Worm (Caenorhabditis elegans): Measurements from ENCODE around the gene ZK632.10.

DNA sequence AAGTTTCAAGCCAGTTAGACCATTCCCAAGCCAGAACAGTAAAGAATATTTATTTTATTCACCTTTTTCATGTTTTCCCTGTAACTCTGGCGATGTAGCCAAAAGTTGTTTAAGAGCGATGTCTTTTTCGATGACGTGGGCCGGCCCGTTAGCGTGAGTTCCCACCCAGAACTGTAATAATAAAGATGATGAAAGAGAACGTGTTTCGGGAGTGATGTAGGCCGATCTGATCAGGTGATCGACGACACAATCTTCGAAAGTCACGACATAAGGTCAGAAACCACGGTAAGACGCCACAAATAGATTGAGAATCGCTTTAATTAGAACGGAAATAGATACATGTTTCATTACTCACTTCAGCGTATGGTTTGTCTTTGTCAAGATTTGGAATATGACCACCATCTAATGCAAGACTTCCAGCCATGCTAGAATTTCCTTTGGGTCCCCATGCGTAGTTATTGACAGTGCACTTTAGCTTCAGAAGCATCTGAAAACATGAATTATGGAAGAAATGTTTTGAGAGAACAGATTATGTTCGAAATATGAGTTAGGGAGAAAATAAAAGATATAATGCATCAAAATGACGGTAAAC, 20.5 kb downstream of the ZK632.10 start, which contains the start of gene ZK632.4:
- no peak for TF ChIP-seq alr-1 (tag; optimal IDR thresholded peaks at IDR 0.05; ENCODE audit: borderline replicate concordance)
- TF ChIP-seq nhr-84 (tag; optimal IDR thresholded peaks at IDR 0.05), result no peak
- TF ChIP-seq grh-1 (GFP tag; IDR thresholded peaks at IDR 0.05), result 0 out of 2 replicates have a peak, but pooled peaks have one; percentile 35
- no peak for TF ChIP-seq lsy-2 (tag; optimal IDR thresholded peaks at IDR 0.05)
- no peak for TF ChIP-seq mep-1 (tag; optimal IDR thresholded peaks at IDR 0.05)
- TF ChIP-seq nhr-237 (tag; optimal IDR thresholded peaks at IDR 0.05), result no peak
- no peak for TF ChIP-seq ztf-4 (tag; optimal IDR thresholded peaks at IDR 0.05)
- no peak for TF ChIP-seq lin-39 (tag; optimal IDR thresholded peaks at IDR 0.05)
- no peak for TF ChIP-seq lin-13 (GFP tag; optimal IDR thresholded peaks at IDR 0.05)
- TF ChIP-seq tbx-2 (tag; optimal IDR thresholded peaks at IDR 0.05), result no peak
